Worm (Caenorhabditis elegans) whole organism, L4 larva: ENCODE data around the gene tag-329.

Source experiments
- D1046.2 ChIP-seq: fragments of 200-800 bp; sonication (Bioruptor generic); IDR thresholded peaks from 2 replicates; pipeline ENCODE4 v1.3.6; 2022; ENCODE audit warnings: missing genetic modification characterization, missing compliant biosample characterization
- F10B5.3 ChIP-seq: sonication (generic microtip); optimal IDR thresholded peaks from 2 replicates; lab custom pipeline; 2016; ENCODE audit warnings: mild to moderate bottlenecking, missing genetic modification characterization, missing compliant biosample characterization
- F26F4.8 ChIP-seq: fragments of 200-800 bp; sonication (Bioruptor generic); conservative IDR thresholded peaks from 2 replicates; pipeline ENCODE4 v1.3.6; 2022; ENCODE audit warnings: missing genetic modification characterization, missing compliant biosample characterization
- F44E2.7 ChIP-seq: fragments of 200-800 bp; sonication (Bioruptor generic); IDR thresholded peaks from 2 replicates; pipeline ENCODE4 v2.1.2; 2022; ENCODE audit warnings: missing genetic modification characterization, missing compliant biosample characterization
- T20F7.1 ChIP-seq: fragments of 200-800 bp; sonication (Bioruptor generic); optimal IDR thresholded peaks from 2 replicates; lab custom pipeline; 2018; ENCODE audit warnings: mild to moderate bottlenecking, missing genetic modification characterization, missing compliant biosample characterization
- Y105C5A.15 ChIP-seq: fragments of 200-800 bp; sonication (Bioruptor generic); IDR thresholded peaks from 2 replicates; pipeline ENCODE4 v1.3.6; 2022; ENCODE audit warnings: missing genetic modification characterization, missing compliant biosample characterization
- Y48G9A.11 ChIP-seq: fragments of 200-800 bp; sonication (Bioruptor generic); IDR thresholded peaks from 2 replicates; pipeline ENCODE4 v1.3.6; 2022; ENCODE audit warnings: missing genetic modification reagents, missing genetic modification characterization, missing compliant biosample characterization
- ZK337.2 ChIP-seq: fragments of 200-800 bp; sonication (Bioruptor generic); IDR thresholded peaks from 2 replicates; pipeline ENCODE4 v1.3.6; 2022; ENCODE audit warnings: missing genetic modification reagents, missing genetic modification characterization, missing compliant biosample characterization
- aha-1 ChIP-seq: fragments of 150-350 bp; peaks from one replicate; lab custom pipeline; 2014; ENCODE audit warnings: missing biosample characterization, missing genetic modification characterization
- ceh-20 ChIP-seq: fragments of 200-800 bp; sonication (Bioruptor generic); IDR thresholded peaks from 2 replicates; pipeline ENCODE4 v1.3.6; 2022; ENCODE audit warnings: missing genetic modification reagents, missing genetic modification characterization, missing compliant biosample characterization
- ceh-82 ChIP-seq: sonication (generic microtip); optimal IDR thresholded peaks from 2 replicates; lab custom pipeline; 2017; ENCODE audit warnings: missing biosample characterization, missing genetic modification characterization
- ces-1 ChIP-seq: fragments of 150-350 bp; sonication (generic microtip); optimal IDR thresholded peaks from 4 replicates; lab custom pipeline; 2014; ENCODE audit warnings: missing biosample characterization, missing genetic modification reagents, missing genetic modification characterization
- cey-2 ChIP-seq: sonication (generic microtip); optimal IDR thresholded peaks from 3 replicates; lab custom pipeline; 2017; ENCODE audit warnings: missing genetic modification characterization, mild to moderate bottlenecking, missing compliant biosample characterization, antibody characterized with exemption, borderline replicate concordance; ENCODE audit not compliant: insufficient read depth
- ctbp-1 ChIP-seq: fragments of 200-800 bp; sonication (Bioruptor generic); IDR thresholded peaks from 2 replicates; pipeline ENCODE4 v1.3.6; 2022; ENCODE audit warnings: missing genetic modification reagents, missing genetic modification characterization, missing compliant biosample characterization
- daf-16 ChIP-seq, 3 experiments: sonication (generic microtip); optimal IDR thresholded peaks; 2 replicates each; lab custom pipeline; 2016 to 2017; ENCODE audit warnings: missing genetic modification characterization in 3 of 3, missing genetic modification reagents in 3 of 3, mild to moderate bottlenecking in 2 of 3, missing compliant biosample characterization in 2 of 3, missing biosample characterization in 1 of 3, moderate library complexity in 1 of 3
- daf-19 ChIP-seq: fragments of 200-800 bp; sonication (Bioruptor generic); conservative IDR thresholded peaks from 2 replicates; pipeline ENCODE4 v1.3.6; 2022; ENCODE audit warnings: missing genetic modification characterization, missing compliant biosample characterization
- dmd-8 ChIP-seq: fragments of 200-800 bp; sonication (Bioruptor generic); IDR thresholded peaks from 2 replicates; pipeline ENCODE4 v1.3.6; 2022; ENCODE audit warnings: missing genetic modification characterization, missing compliant biosample characterization
- dpl-1 ChIP-seq: fragments of 150-350 bp; optimal IDR thresholded peaks from 2 replicates; lab custom pipeline; 2014; ENCODE audit warnings: missing biosample characterization, missing genetic modification reagents, missing genetic modification characterization
- fos-1 ChIP-seq: fragments of 150-350 bp; optimal IDR thresholded peaks from 2 replicates; lab custom pipeline; 2014; ENCODE audit warnings: missing biosample characterization, missing genetic modification characterization
- lim-7 ChIP-seq: fragments of 200-800 bp; sonication (Bioruptor generic); IDR thresholded peaks from 2 replicates; pipeline ENCODE4 v1.3.6; 2022; ENCODE audit warnings: missing genetic modification characterization, missing compliant biosample characterization
- lin-15B ChIP-seq: fragments of 150-350 bp; sonication (generic microtip); optimal IDR thresholded peaks from 3 replicates; lab custom pipeline; 2014; ENCODE audit warnings: missing biosample characterization, missing genetic modification characterization
- lin-38 ChIP-seq: fragments of 200-800 bp; sonication (Bioruptor generic); IDR thresholded peaks from 2 replicates; pipeline ENCODE4 v1.3.6; 2022; ENCODE audit warnings: missing genetic modification reagents, missing genetic modification characterization, missing compliant biosample characterization
- lin-39 ChIP-seq: fragments of 150-350 bp; optimal IDR thresholded peaks from 2 replicates; lab custom pipeline; 2014; ENCODE audit warnings: missing biosample characterization, missing genetic modification reagents, missing genetic modification characterization
- lsy-2 ChIP-seq, 2 experiments: fragments of 150-350 bp in 1 of 2; sonication (generic microtip) in 1 of 2; optimal IDR thresholded peaks; 2 replicates each; lab custom pipeline; 2014 to 2017; ENCODE audit warnings: missing biosample characterization in 2 of 2, missing genetic modification characterization in 2 of 2
- madf-9 ChIP-seq: fragments of 200-800 bp; sonication (Bioruptor generic); conservative IDR thresholded peaks from 2 replicates; pipeline ENCODE4 v1.3.6; 2022; ENCODE audit warnings: missing genetic modification reagents, missing genetic modification characterization, missing compliant biosample characterization
- mdl-1 ChIP-seq, 2 experiments: fragments of 150-350 bp in 1 of 2; sonication (generic microtip) in 1 of 2; optimal IDR thresholded peaks; 2 replicates each; lab custom pipeline; 2014 to 2017; ENCODE audit warnings: missing biosample characterization in 2 of 2, missing genetic modification characterization in 2 of 2
- mdt-29 ChIP-seq: fragments of 200-800 bp; sonication (Bioruptor generic); IDR thresholded peaks from 2 replicates; pipeline ENCODE4 v1.3.6; 2022; ENCODE audit warnings: missing genetic modification reagents, missing genetic modification characterization, missing compliant biosample characterization
- mep-1 ChIP-seq: fragments of 150-350 bp; sonication (generic microtip); optimal IDR thresholded peaks from 3 replicates; lab custom pipeline; 2014; ENCODE audit warnings: missing biosample characterization, missing genetic modification characterization
- mxl-3 ChIP-seq: fragments of 200-800 bp; sonication (Bioruptor generic); optimal IDR thresholded peaks from 2 replicates; lab custom pipeline; 2018; ENCODE audit warnings: mild to moderate bottlenecking, missing genetic modification characterization, missing compliant biosample characterization
- nhr-102 ChIP-seq: sonication (generic microtip); optimal IDR thresholded peaks from 2 replicates; lab custom pipeline; 2016; ENCODE audit warnings: mild to moderate bottlenecking, missing genetic modification characterization, moderate library complexity, missing compliant biosample characterization
- nhr-11 ChIP-seq: fragments of 150-350 bp; optimal IDR thresholded peaks from 2 replicates; lab custom pipeline; 2014; ENCODE audit warnings: missing biosample characterization, missing genetic modification characterization
- nhr-111 ChIP-seq: fragments of 200-800 bp; sonication (Bioruptor generic); optimal IDR thresholded peaks from 2 replicates; lab custom pipeline; 2018; ENCODE audit warnings: mild to moderate bottlenecking, missing genetic modification characterization, missing compliant biosample characterization
- nhr-42 ChIP-seq: fragments of 200-800 bp; sonication (Bioruptor generic); IDR thresholded peaks from 2 replicates; pipeline ENCODE4 v1.3.6; 2022; ENCODE audit warnings: missing genetic modification characterization, missing compliant biosample characterization
- nhr-6 ChIP-seq: fragments of 150-350 bp; optimal IDR thresholded peaks from 2 replicates; lab custom pipeline; 2014; ENCODE audit warnings: missing biosample characterization, missing genetic modification characterization
- nhr-77 ChIP-seq: fragments of 150-350 bp; optimal IDR thresholded peaks from 2 replicates; lab custom pipeline; 2014; ENCODE audit warnings: missing biosample characterization, missing genetic modification characterization
- pha-4 ChIP-seq, 2 experiments: fragments of 150-350 bp in 1 of 2; fragments of 200-800 bp in 1 of 2; sonication (Bioruptor generic) in 1 of 2; IDR thresholded peaks in 1 of 2; optimal IDR thresholded peaks in 1 of 2; 2 replicates each; pipeline versions ENCODE4 v1.3.6 to Lab custom; 2014 to 2022; ENCODE audit warnings: missing genetic modification characterization in 2 of 2, missing genetic modification reagents in 2 of 2, missing biosample characterization in 1 of 2, missing compliant biosample characterization in 1 of 2
- php-3 ChIP-seq: fragments of 200-800 bp; sonication (Bioruptor generic); IDR thresholded peaks from 2 replicates; pipeline ENCODE4 v1.3.6; 2022; ENCODE audit warnings: missing genetic modification reagents, missing genetic modification characterization, missing compliant biosample characterization
- skn-1 ChIP-seq: fragments of 150-350 bp; optimal IDR thresholded peaks from 2 replicates; lab custom pipeline; 2014; ENCODE audit warnings: missing biosample characterization, missing genetic modification characterization
- spr-1 ChIP-seq: sonication (generic microtip); optimal IDR thresholded peaks from 2 replicates; lab custom pipeline; 2016; ENCODE audit warnings: mild to moderate bottlenecking, missing genetic modification characterization, missing compliant biosample characterization
- spr-3 ChIP-seq: fragments of 200-800 bp; sonication (Bioruptor generic); optimal IDR thresholded peaks from 2 replicates; lab custom pipeline; 2018; ENCODE audit warnings: mild to moderate bottlenecking, missing genetic modification characterization, missing compliant biosample characterization
- tag-97 ChIP-seq: fragments of 200-800 bp; sonication (Bioruptor generic); IDR thresholded peaks from 2 replicates; pipeline ENCODE4 v1.3.6; 2022; ENCODE audit warnings: missing genetic modification characterization, missing compliant biosample characterization
- unc-130 ChIP-seq: sonication (generic microtip); optimal IDR thresholded peaks from 2 replicates; lab custom pipeline; 2016; ENCODE audit warnings: missing genetic modification reagents, missing genetic modification characterization, missing compliant biosample characterization
- unc-39 ChIP-seq: sonication (generic microtip); optimal IDR thresholded peaks from 2 replicates; lab custom pipeline; 2017; ENCODE audit warnings: missing biosample characterization, missing genetic modification characterization
- unc-62 ChIP-seq, 3 experiments: fragments of 150-350 bp in 1 of 3; sonication (generic microtip); optimal IDR thresholded peaks in 2 of 3; peaks in 1 of 3; 1 replicate in 1 of 3; 2 replicates in 2 of 3; lab custom pipeline; 2014 to 2017; ENCODE audit warnings: missing biosample characterization in 3 of 3, missing genetic modification characterization in 3 of 3, missing genetic modification reagents in 3 of 3, missing genotype in 1 of 3
- vab-7 ChIP-seq: fragments of 200-800 bp; sonication (Bioruptor generic); IDR thresholded peaks from 2 replicates; pipeline ENCODE4 v1.3.6; 2022; ENCODE audit warnings: missing genetic modification reagents, missing genetic modification characterization, missing compliant biosample characterization
- zfp-2 ChIP-seq: sonication (generic microtip); optimal IDR thresholded peaks from 2 replicates; lab custom pipeline; 2016; ENCODE audit warnings: mild to moderate bottlenecking, missing genetic modification characterization, missing compliant biosample characterization
- zip-11 ChIP-seq: fragments of 200-800 bp; sonication (Bioruptor generic); IDR thresholded peaks from 2 replicates; pipeline ENCODE4 v1.3.6; 2022; ENCODE audit warnings: missing genetic modification characterization, missing compliant biosample characterization
- ztf-11 ChIP-seq: fragments of 150-350 bp; optimal IDR thresholded peaks from 2 replicates; lab custom pipeline; 2014; ENCODE audit warnings: missing biosample characterization, missing genetic modification characterization

Gene tag-329

ce11 chrV:9546860-9547269 is 12.1 kb downstream of the tag-329 start, which contains the start of gene his-37 (continued):
- TF ChIP-seq ztf-11 (tag; lab: Kevin White, UChicago) (no peak), zip-11 (GFP tag; lab: Robert Waterston, UW) (no peak), php-3 (peak; percentile 94), mdl-1 (tag; optimal IDR thresholded peaks at IDR 0.05; lab: Kevin White, UChicago) (peak; percentile 74 to 97), lin-38 (GFP tag; lab: Robert Waterston, UW) (peak; percentile 91), nhr-111 (GFP tag; lab: Kevin White, UChicago) (no peak), lsy-2 (tag; optimal IDR thresholded peaks at IDR 0.05; lab: Kevin White, UChicago) (peak; percentile 95 to 97), Y48G9A.11 (GFP tag; lab: Robert Waterston, UW) (0 out of 2 replicates have a peak, but pooled peaks have one; percentile 8), nhr-102 (tag; lab: Kevin White, UChicago) (peak; percentile 99), F26F4.8 (GFP tag; lab: Robert Waterston, UW) (no peak), ZK337.2 (GFP tag; lab: Robert Waterston, UW) (peak; percentile 68; the same call in 1 of the 2 replicates), spr-1 (tag; lab: Kevin White, UChicago) (peak; percentile 96), madf-9 (GFP tag; lab: Robert Waterston, UW) (peak; percentile 98), unc-39 (tag; lab: Kevin White, UChicago) (peak; percentile 52), nhr-77 (tag; lab: Kevin White, UChicago) (peak; percentile 99), Y105C5A.15 (GFP tag; lab: Robert Waterston, UW) (peak; percentile 61; the same call in 1 of the 2 replicates), lin-15B (tag; lab: Kevin White, UChicago) (no peak), dmd-8 (GFP tag; lab: Robert Waterston, UW) (no peak), T20F7.1 (GFP tag; lab: Kevin White, UChicago) (peak; percentile 96), pha-4 (GFP tag; IDR thresholded peaks at IDR 0.05; lab: Robert Waterston, UW) (peak; percentile 97), pha-4 (tag; optimal IDR thresholded peaks at IDR 0.05; lab: Kevin White, UChicago) (peak; percentile 98), nhr-11 (tag; lab: Kevin White, UChicago) (peak; percentile 100), mep-1 (tag; lab: Kevin White, UChicago) (peak; percentile 99), unc-130 (no peak), lim-7 (GFP tag; lab: Robert Waterston, UW) (no peak), skn-1 (tag; lab: Kevin White, UChicago) (peak; percentile 78), unc-62 (GFP tag; optimal IDR thresholded peaks at IDR 0.05 in 1 of 2; lab: Kevin White, UChicago) (peak; percentile 46 to 100), unc-62 (tag; optimal IDR thresholded peaks at IDR 0.05; lab: Kevin White, UChicago) (no peak), aha-1 (tag; lab: Kevin White, UChicago) (peak; percentile 100), cey-2 (tag; lab: Kevin White, UChicago) (peak; percentile 88), tag-97 (GFP tag; lab: Robert Waterston, UW) (no peak), ceh-82 (no peak), zfp-2 (peak; percentile 85), D1046.2 (GFP tag; lab: Robert Waterston, UW) (peak; percentile 91; the same call in 1 of the 2 replicates), dpl-1 (peak; percentile 95), nhr-42 (GFP tag; lab: Robert Waterston, UW) (peak; percentile 97), vab-7 (GFP tag; lab: Robert Waterston, UW) (peak; percentile 92)

DNA sequence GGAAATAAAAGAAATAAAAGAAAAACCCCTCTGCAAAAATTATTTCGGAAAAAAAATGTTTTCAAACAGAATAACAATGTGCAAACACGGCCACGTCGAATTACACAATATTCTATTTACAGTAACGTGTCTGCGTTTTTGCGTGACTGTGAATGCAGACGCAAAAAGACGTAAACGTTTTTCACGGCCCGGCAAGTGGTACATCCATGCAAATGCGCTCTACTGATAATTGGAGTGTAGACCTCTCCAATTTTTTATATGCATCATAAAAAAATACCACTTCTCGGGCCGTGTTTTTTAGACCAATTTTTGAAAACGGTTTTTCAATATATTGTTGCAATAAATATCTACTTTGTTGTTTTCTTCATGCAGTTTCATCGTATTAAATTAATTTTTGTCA is 14.7 kb downstream of the tag-329 start, which contains the start of gene nstp-10:
TSS of gene nstp-10 (minus strand) at position 378 of the 400 bp plus-strand sequence.
- TF ChIP-seq ces-1 (GFP tag; lab: Kevin White, UChicago) (no peak), zip-11 (GFP tag; lab: Robert Waterston, UW) (no peak), nhr-6 (tag; lab: Kevin White, UChicago) (no peak), daf-16 (GFP tag; optimal IDR thresholded peaks at IDR 0.05; lab: Kevin White, UChicago) (no peak), daf-16 (tag; optimal IDR thresholded peaks at IDR 0.05; lab: Kevin White, UChicago) (peak; percentile 7), F44E2.7 (GFP tag; lab: Robert Waterston, UW) (no peak), ctbp-1 (GFP tag; lab: Robert Waterston, UW) (no peak), daf-19 (GFP tag; lab: Robert Waterston, UW) (no peak), spr-1 (tag; lab: Kevin White, UChicago) (no peak), fos-1 (no peak), lin-39 (no peak), skn-1 (tag; lab: Kevin White, UChicago) (no peak), mdt-29 (no peak), mep-1 (tag; lab: Kevin White, UChicago) (peak; percentile 40), ceh-82 (no peak), pha-4 (GFP tag; IDR thresholded peaks at IDR 0.05; lab: Robert Waterston, UW) (no peak), pha-4 (tag; optimal IDR thresholded peaks at IDR 0.05; lab: Kevin White, UChicago) (peak; percentile 8), mxl-3 (GFP tag; lab: Kevin White, UChicago) (no peak), ceh-20 (GFP tag; lab: Robert Waterston, UW) (no peak), F10B5.3 (tag; lab: Kevin White, UChicago) (no peak), lin-15B (tag; lab: Kevin White, UChicago) (peak; percentile 20), ZK337.2 (GFP tag; lab: Robert Waterston, UW) (peak; percentile 44; the same call in 1 of the 2 replicates), spr-3 (GFP tag; lab: Kevin White, UChicago) (no peak)
